Worm (Caenorhabditis elegans) whole organism, L4 larva: Measurements from ENCODE around the gene flp-19.

Experiments
- lin-38 ChIP-seq: fragments of 200-800 bp; sonication (Bioruptor generic); IDR thresholded peaks from 2 replicates; pipeline ENCODE4 v1.3.6; 2022; ENCODE audit warnings: missing genetic modification reagents, missing genetic modification characterization, missing compliant biosample characterization
- nhr-42 ChIP-seq: fragments of 200-800 bp; sonication (Bioruptor generic); IDR thresholded peaks from 2 replicates; pipeline ENCODE4 v1.3.6; 2022; ENCODE audit warnings: missing genetic modification characterization, missing compliant biosample characterization
- pha-4 ChIP-seq, 2 experiments: fragments of 150-350 bp in 1 of 2; fragments of 200-800 bp in 1 of 2; sonication (Bioruptor generic) in 1 of 2; IDR thresholded peaks in 1 of 2; optimal IDR thresholded peaks in 1 of 2; 2 replicates each; pipeline versions ENCODE4 v1.3.6 to Lab custom; 2014 to 2022; ENCODE audit warnings: missing genetic modification characterization in 2 of 2, missing genetic modification reagents in 2 of 2, missing biosample characterization in 1 of 2, missing compliant biosample characterization in 1 of 2
- unc-130 ChIP-seq: sonication (generic microtip); optimal IDR thresholded peaks from 2 replicates; lab custom pipeline; 2016; ENCODE audit warnings: missing genetic modification reagents, missing genetic modification characterization, missing compliant biosample characterization
- zag-1 ChIP-seq: fragments of 150-350 bp; optimal IDR thresholded peaks from 2 replicates; lab custom pipeline; 2014; ENCODE audit warnings: missing biosample characterization, missing genetic modification characterization

ce11 chrX:10650103-10650502 is 45.6 kb downstream of the flp-19 start:
- no peak for TF ChIP-seq nhr-42 (GFP tag; lab: Robert Waterston, UW)
- TF ChIP-seq pha-4 (GFP tag; IDR thresholded peaks at IDR 0.05; lab: Robert Waterston, UW): no peak
- no peak for TF ChIP-seq pha-4 (tag; optimal IDR thresholded peaks at IDR 0.05; lab: Kevin White, UChicago)
- TF ChIP-seq unc-130 (GFP tag; lab: Kevin White, UChicago): no peak
- no peak for TF ChIP-seq lin-38 (GFP tag; lab: Robert Waterston, UW)
- TF ChIP-seq zag-1 (tag; lab: Kevin White, UChicago): no peak
